Worm (Caenorhabditis elegans): ENCODE measurements around the gene C31B8.9.
A peak's percentile ranks its signal among the peaks of the same experiment; 100 is the strongest.

C31B8.9 gene

DNA sequence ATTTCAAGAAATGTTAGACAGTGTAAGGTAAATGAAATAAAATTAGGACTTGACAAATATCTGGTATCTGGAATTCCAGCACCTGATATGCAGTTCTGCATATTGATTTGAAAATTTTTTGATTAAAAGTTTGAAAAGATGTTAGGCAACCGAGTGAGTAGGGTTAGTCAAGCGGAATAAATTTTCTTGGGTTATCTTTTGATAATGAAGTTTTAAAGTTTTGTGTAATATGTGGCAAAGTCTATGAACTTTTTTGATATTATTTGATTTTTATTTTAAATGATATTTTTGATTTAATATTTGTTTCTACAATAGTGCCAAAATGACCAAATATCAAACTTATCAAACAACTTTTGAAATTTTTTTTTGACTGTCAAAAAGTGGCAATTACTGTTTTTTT lies 43.3 kb downstream of the C31B8.9 start, which contains the start of gene srh-241:
Gene srh-241, minus strand, starts transcription at position 101 of the 400 bp plus-strand sequence.
- no peak for TF ChIP-seq dpl-1 (GFP tag; optimal IDR thresholded peaks at IDR 0.05)
- TF ChIP-seq ces-1 (GFP tag; optimal IDR thresholded peaks at IDR 0.05): no peak
- TF ChIP-seq unc-98 (GFP tag; IDR thresholded peaks at IDR 0.05): no peak
- TF ChIP-seq sptf-1 (tag; optimal IDR thresholded peaks at IDR 0.05): no peak
- TF ChIP-seq egl-27 (tag; optimal IDR thresholded peaks at IDR 0.05): no peak
- TF ChIP-seq elt-2 (tag; optimal IDR thresholded peaks at IDR 0.05): no peak
- TF ChIP-seq unc-62 (GFP tag; optimal IDR thresholded peaks at IDR 0.05): no peak
- TF ChIP-seq zag-1 (tag; optimal IDR thresholded peaks at IDR 0.05): no peak
- TF ChIP-seq zip-4 (GFP tag; optimal IDR thresholded peaks at IDR 0.05): no peak

DNA sequence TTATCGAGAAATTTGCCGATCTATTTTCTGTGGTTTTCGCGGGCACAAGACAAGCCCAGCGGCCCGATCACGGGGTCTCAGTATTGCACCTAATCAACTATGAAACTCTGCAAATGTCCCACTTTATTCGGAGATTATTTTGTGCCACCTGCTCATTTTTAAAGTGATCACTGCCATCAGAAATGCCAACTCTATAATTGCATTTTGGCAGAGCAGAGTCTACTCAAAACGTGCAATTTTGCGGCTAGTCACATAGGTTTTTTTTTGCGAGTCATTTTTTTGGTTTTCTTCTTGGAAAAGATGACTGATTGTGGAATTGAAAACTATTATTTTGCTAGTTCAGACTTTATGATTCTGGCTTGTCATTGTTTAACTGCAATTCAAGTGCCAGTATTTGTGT lies 47.9 kb downstream of the C31B8.9 start, which contains the start of gene srh-240:
Gene srh-240, plus strand, starts transcription at position 301 of the 400 bp plus-strand sequence.
- peak; percentile 58 for TF ChIP-seq fkh-8 (tag; optimal IDR thresholded peaks at IDR 0.05)
- TF ChIP-seq irx-1 (tag; optimal IDR thresholded peaks at IDR 0.05): no peak
- TF ChIP-seq ztf-4 (tag; optimal IDR thresholded peaks at IDR 0.05): no peak
- TF ChIP-seq aly-2 (tag; optimal IDR thresholded peaks at IDR 0.05): no peak
- no peak for TF ChIP-seq unc-86 (tag; optimal IDR thresholded peaks at IDR 0.05)
- TF ChIP-seq jun-1 (tag; optimal IDR thresholded peaks at IDR 0.05): no peak

DNA sequence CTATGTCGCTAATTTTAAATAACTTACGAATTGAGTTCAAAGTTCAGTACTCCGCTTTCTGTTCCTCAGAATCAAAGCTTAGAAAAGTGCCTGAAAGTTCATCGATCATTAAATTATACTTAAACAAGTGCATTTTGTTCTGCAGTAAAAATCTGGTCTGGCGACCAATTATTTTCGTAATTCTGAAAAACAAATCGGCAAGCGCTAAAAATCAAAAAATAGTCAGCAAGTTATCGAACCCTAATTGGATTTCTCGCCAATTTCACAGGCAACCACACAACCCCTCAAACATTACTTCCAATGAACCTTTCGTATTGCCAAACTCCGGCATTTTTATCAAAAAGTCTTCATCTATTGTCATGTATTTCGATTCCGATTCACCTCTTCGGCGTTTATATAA lies 49.8 kb downstream of the C31B8.9 start, which contains the start of gene srh-272:
Gene srh-272, plus strand, starts transcription at position 301 of the 400 bp plus-strand sequence.
- no peak for TF ChIP-seq tbx-2 (tag; optimal IDR thresholded peaks at IDR 0.05)
- TF ChIP-seq irx-1 (tag; optimal IDR thresholded peaks at IDR 0.05): no peak

DNA sequence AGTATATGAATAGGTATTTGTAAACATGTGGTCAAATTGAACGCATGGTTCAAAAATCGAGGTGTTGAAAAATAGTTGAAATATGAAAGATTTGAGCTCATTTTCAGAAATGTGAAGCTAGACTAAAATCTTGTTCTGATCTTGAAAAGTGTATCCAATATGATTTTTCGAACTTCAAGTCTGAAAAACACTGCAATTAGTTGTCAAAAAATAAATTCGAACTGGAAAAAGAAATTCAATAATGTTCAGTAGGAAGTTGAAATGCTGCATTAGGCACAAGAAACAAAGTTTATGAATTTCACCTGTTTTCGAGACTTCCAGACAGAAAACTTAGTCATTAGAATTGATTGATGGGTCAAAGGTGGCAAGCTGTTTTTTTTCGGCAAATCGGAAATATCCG lies 51.3 kb downstream of the C31B8.9 start, which contains the start of gene srh-270:
Gene srh-270, minus strand, starts transcription at position 101 of the 400 bp plus-strand sequence.
- TF ChIP-seq snu-23 (GFP tag; optimal IDR thresholded peaks at IDR 0.05) (no peak), zag-1 (tag; optimal IDR thresholded peaks at IDR 0.05) (no peak), ama-1 (optimal IDR thresholded peaks at IDR 0.05) (no peak), mef-2 (tag; optimal IDR thresholded peaks at IDR 0.05) (no peak), jun-1 (tag; optimal IDR thresholded peaks at IDR 0.05) (no peak)

Measured in whole organism, L1 larva.